Worm (Caenorhabditis elegans) whole organism, young adult: ENCODE data around the gene sru-35.

Experiments
- B0019.2 ChIP-seq: fragments of 200-800 bp; sonication (Bioruptor generic); conservative IDR thresholded peaks from 2 replicates; pipeline ENCODE4 v1.3.6; 2022; ENCODE audit warnings: missing genetic modification reagents, missing genetic modification characterization, missing compliant biosample characterization
- B0035.1 ChIP-seq: sonication (generic microtip); optimal IDR thresholded peaks from 2 replicates; lab custom pipeline; 2016; ENCODE audit warnings: missing genetic modification characterization, mild to moderate bottlenecking, missing compliant biosample characterization, missing genotype, missing genetic modification reagents
- D2030.7 ChIP-seq: fragments of 200-800 bp; sonication (Bioruptor generic); IDR thresholded peaks from 2 replicates; pipeline ENCODE4 v1.3.6; 2022; ENCODE audit warnings: missing genetic modification reagents, missing genetic modification characterization, missing compliant biosample characterization
- F10E7.11 ChIP-seq: sonication (generic microtip); optimal IDR thresholded peaks from 2 replicates; lab custom pipeline; 2017; ENCODE audit warnings: mild to moderate bottlenecking, missing genetic modification characterization, moderate library complexity, missing compliant biosample characterization
- F22D6.2 ChIP-seq: sonication (generic microtip); optimal IDR thresholded peaks from 2 replicates; lab custom pipeline; 2016; ENCODE audit warnings: mild to moderate bottlenecking, missing genetic modification characterization, missing compliant biosample characterization
- F23B12.7 ChIP-seq: sonication (generic microtip); optimal IDR thresholded peaks from 2 replicates; lab custom pipeline; 2017; ENCODE audit warnings: missing genetic modification characterization, mild to moderate bottlenecking, missing compliant biosample characterization, antibody characterized with exemption, moderate library complexity; ENCODE audit not compliant: insufficient read depth
- F33H1.4 ChIP-seq: fragments of 200-800 bp; sonication (Bioruptor generic); IDR thresholded peaks from 2 replicates; pipeline ENCODE4 v1.3.6; 2022; ENCODE audit warnings: missing genetic modification reagents, missing genetic modification characterization, missing compliant biosample characterization
- F37B4.10 ChIP-seq: fragments of 200-800 bp; sonication (Bioruptor generic); IDR thresholded peaks from 2 replicates; pipeline ENCODE4 v1.3.6; 2022; ENCODE audit warnings: missing genetic modification characterization, missing compliant biosample characterization
- F55B11.4 ChIP-seq: sonication (generic microtip); optimal IDR thresholded peaks from 2 replicates; lab custom pipeline; 2016; ENCODE audit warnings: missing compliant biosample characterization, missing genetic modification characterization, borderline replicate concordance; ENCODE audit not compliant: insufficient read depth
- T07F8.4 ChIP-seq: sonication (generic microtip); optimal IDR thresholded peaks from 2 replicates; lab custom pipeline; 2016; ENCODE audit warnings: mild to moderate bottlenecking, missing genetic modification characterization, moderate library complexity, missing compliant biosample characterization
- Y56A3A.18 ChIP-seq: fragments of 200-800 bp; sonication (Bioruptor generic); IDR thresholded peaks from 2 replicates; pipeline ENCODE4 v1.3.6; 2022; ENCODE audit warnings: missing genetic modification reagents, missing genetic modification characterization, missing compliant biosample characterization
- akir-1 ChIP-seq: fragments of 200-800 bp; sonication (Bioruptor generic); optimal IDR thresholded peaks from 2 replicates; lab custom pipeline; 2018; ENCODE audit warnings: mild to moderate bottlenecking, missing genetic modification characterization, moderate library complexity, missing compliant biosample characterization
- atf-7 ChIP-seq: sonication (generic microtip); optimal IDR thresholded peaks from 2 replicates; lab custom pipeline; 2017; ENCODE audit warnings: mild to moderate bottlenecking, missing genetic modification characterization, missing compliant biosample characterization
- bed-2 ChIP-seq: fragments of 200-800 bp; sonication (Bioruptor generic); IDR thresholded peaks from 2 replicates; pipeline ENCODE4 v1.3.6; 2022; ENCODE audit warnings: missing genetic modification reagents, missing genetic modification characterization, missing compliant biosample characterization
- cebp-1 ChIP-seq, 2 experiments: fragments of 200-800 bp in 1 of 2; sonication (Bioruptor generic) in 1 of 2; sonication (generic microtip) in 1 of 2; IDR thresholded peaks in 1 of 2; optimal IDR thresholded peaks in 1 of 2; 2 replicates each; pipeline versions ENCODE4 v1.3.6 to Lab custom; 2017 to 2022; ENCODE audit warnings: missing compliant biosample characterization in 2 of 2, missing genetic modification characterization in 2 of 2, mild to moderate bottlenecking in 1 of 2, missing genetic modification reagents in 1 of 2, moderate library complexity in 1 of 2
- ceh-91 ChIP-seq: fragments of 200-800 bp; sonication (Bioruptor generic); IDR thresholded peaks from 2 replicates; pipeline ENCODE4 v1.3.6; 2022; ENCODE audit warnings: missing genetic modification reagents, missing genetic modification characterization, missing compliant biosample characterization
- dpl-1 ChIP-seq: fragments of 150-350 bp; optimal IDR thresholded peaks from 2 replicates; lab custom pipeline; 2014; ENCODE audit warnings: missing biosample characterization, missing genetic modification reagents, missing genetic modification characterization
- efl-1 ChIP-seq: fragments of 150-350 bp; optimal IDR thresholded peaks from 2 replicates; lab custom pipeline; 2014; ENCODE audit warnings: missing biosample characterization, missing genetic modification reagents, missing genetic modification characterization
- egl-18 ChIP-seq: fragments of 200-800 bp; sonication (Bioruptor generic); IDR thresholded peaks from 2 replicates; pipeline ENCODE4 v1.3.6; 2022; ENCODE audit warnings: missing genetic modification reagents, missing genetic modification characterization, missing compliant biosample characterization
- gei-17 ChIP-seq: fragments of 200-800 bp; sonication (Bioruptor generic); optimal IDR thresholded peaks from 2 replicates; lab custom pipeline; 2018; ENCODE audit warnings: mild to moderate bottlenecking, missing genetic modification characterization, missing compliant biosample characterization
- hlh-12 ChIP-seq: sonication (generic microtip); optimal IDR thresholded peaks from 2 replicates; lab custom pipeline; 2016; ENCODE audit warnings: missing genetic modification characterization, missing compliant biosample characterization
- hmg-1.2 ChIP-seq: fragments of 200-800 bp; sonication (Bioruptor generic); IDR thresholded peaks from 2 replicates; pipeline ENCODE4 v1.3.6; 2022; ENCODE audit warnings: missing genetic modification reagents, missing genetic modification characterization, missing compliant biosample characterization
- hmg-20 ChIP-seq: fragments of 200-800 bp; sonication (Bioruptor generic); IDR thresholded peaks from 2 replicates; pipeline ENCODE4 v1.3.6; 2022; ENCODE audit warnings: missing genetic modification reagents, missing genetic modification characterization, missing compliant biosample characterization
- hsf-1 ChIP-seq: fragments of 200-800 bp; sonication (Bioruptor generic); IDR thresholded peaks from 2 replicates; pipeline ENCODE4 v1.3.6; 2022; ENCODE audit warnings: missing genetic modification reagents, missing genetic modification characterization, missing compliant biosample characterization
- let-526 ChIP-seq: fragments of 200-800 bp; sonication (Bioruptor generic); IDR thresholded peaks from 2 replicates; pipeline ENCODE4 v1.3.6; 2022; ENCODE audit warnings: missing genetic modification reagents, missing genetic modification characterization, missing compliant biosample characterization
- lin-54 ChIP-seq: fragments of 200-800 bp; sonication (Bioruptor generic); optimal IDR thresholded peaks from 2 replicates; lab custom pipeline; 2018; ENCODE audit warnings: mild to moderate bottlenecking, missing genetic modification characterization, missing compliant biosample characterization
- lir-1 ChIP-seq: fragments of 200-800 bp; sonication (Bioruptor generic); conservative IDR thresholded peaks from 2 replicates; pipeline ENCODE4 v1.3.6; 2022; ENCODE audit warnings: missing genetic modification reagents, missing genetic modification characterization, missing compliant biosample characterization
- lsy-27 ChIP-seq: sonication (generic microtip); optimal IDR thresholded peaks from 2 replicates; lab custom pipeline; 2017; ENCODE audit warnings: missing genetic modification characterization, mild to moderate bottlenecking, missing compliant biosample characterization, antibody characterized with exemption, missing genotype, borderline replicate concordance; ENCODE audit not compliant: insufficient read depth
- madf-10 ChIP-seq: sonication (generic microtip); optimal IDR thresholded peaks from 2 replicates; lab custom pipeline; 2016; ENCODE audit warnings: mild to moderate bottlenecking, missing genetic modification characterization, missing compliant biosample characterization
- mes-4 ChIP-seq: sonication (generic microtip); optimal IDR thresholded peaks from 2 replicates; lab custom pipeline; 2016; ENCODE audit warnings: missing genotype, missing genetic modification characterization, missing compliant biosample characterization
- nhr-80 ChIP-seq: sonication (generic microtip); optimal IDR thresholded peaks from 2 replicates; lab custom pipeline; 2016; ENCODE audit warnings: missing genetic modification characterization, missing compliant biosample characterization
- nhr-90 ChIP-seq: sonication (generic microtip); optimal IDR thresholded peaks from 2 replicates; lab custom pipeline; 2016; ENCODE audit warnings: missing genotype, mild to moderate bottlenecking, missing genetic modification characterization, missing compliant biosample characterization
- pha-4 ChIP-seq: fragments of 150-350 bp; sonication (generic microtip); optimal IDR thresholded peaks from 2 replicates; lab custom pipeline; 2014; ENCODE audit warnings: missing biosample characterization, missing genetic modification reagents, missing genetic modification characterization
- rcor-1 ChIP-seq: fragments of 200-800 bp; sonication (Bioruptor generic); IDR thresholded peaks from 2 replicates; pipeline ENCODE4 v1.3.6; 2022; ENCODE audit warnings: missing genetic modification reagents, missing genetic modification characterization, missing compliant biosample characterization
- sea-2 ChIP-seq: fragments of 200-800 bp; sonication (Bioruptor generic); IDR thresholded peaks from 2 replicates; pipeline ENCODE4 v1.3.6; 2022; ENCODE audit warnings: missing genetic modification characterization, missing compliant biosample characterization
- snpc-1.1 ChIP-seq: sonication (generic microtip); optimal IDR thresholded peaks from 2 replicates; lab custom pipeline; 2017; ENCODE audit warnings: missing genetic modification characterization, mild to moderate bottlenecking, missing compliant biosample characterization, antibody characterized with exemption, moderate library complexity, missing genotype, missing genetic modification reagents; ENCODE audit not compliant: insufficient read depth
- somi-1 ChIP-seq: fragments of 200-800 bp; sonication (Bioruptor generic); optimal IDR thresholded peaks from 2 replicates; lab custom pipeline; 2018; ENCODE audit warnings: mild to moderate bottlenecking, missing genetic modification characterization, missing compliant biosample characterization
- tbx-9 ChIP-seq: sonication (generic microtip); optimal IDR thresholded peaks from 2 replicates; lab custom pipeline; 2016; ENCODE audit warnings: borderline replicate concordance, missing genetic modification characterization, inconsistent platforms, missing compliant biosample characterization
- unc-130 ChIP-seq: sonication (generic microtip); optimal IDR thresholded peaks from 2 replicates; lab custom pipeline; 2016; ENCODE audit warnings: missing genetic modification reagents, missing genetic modification characterization, missing compliant biosample characterization
- zim-3 ChIP-seq: sonication (generic microtip); optimal IDR thresholded peaks from 2 replicates; lab custom pipeline; 2017; ENCODE audit warnings: mild to moderate bottlenecking, missing genetic modification characterization, moderate library complexity, missing compliant biosample characterization
- ztf-18 ChIP-seq: sonication (generic microtip); optimal IDR thresholded peaks from 2 replicates; lab custom pipeline; 2016; ENCODE audit warnings: missing genotype, mild to moderate bottlenecking, missing genetic modification characterization, missing compliant biosample characterization
- ztf-25 ChIP-seq: fragments of 200-800 bp; sonication (Bioruptor generic); IDR thresholded peaks from 2 replicates; pipeline ENCODE4 v1.3.6; 2022; ENCODE audit warnings: missing genetic modification reagents, missing genetic modification characterization, missing compliant biosample characterization

Gene sru-35

ce11 chrIV:8761896-8762295, 28.1 kb downstream of the sru-35 start, which contains the start of the genes F20C5.11 and klp-11:
TSS of gene F20C5.11 (minus strand) at chrIV:8761996.
TSS of gene klp-11 (minus strand) at chrIV:8762066.
- TF ChIP-seq nhr-90 (tag; lab: Kevin White, UChicago): no peak
- no peak for TF ChIP-seq B0019.2 (GFP tag; lab: Robert Waterston, UW)
- no peak for TF ChIP-seq gei-17
- TF ChIP-seq F55B11.4 (tag; lab: Kevin White, UChicago): no peak
- TF ChIP-seq ceh-91 (GFP tag; lab: Robert Waterston, UW): no peak
- TF ChIP-seq cebp-1 (GFP tag; IDR thresholded peaks at IDR 0.05; lab: Robert Waterston, UW): no peak
- TF ChIP-seq cebp-1 (tag; optimal IDR thresholded peaks at IDR 0.05; lab: Kevin White, UChicago): no peak
- TF ChIP-seq pha-4 (tag; lab: Kevin White, UChicago): no peak
- no peak for TF ChIP-seq lin-54 (GFP tag; lab: Kevin White, UChicago)
- TF ChIP-seq zim-3: no peak
- TF ChIP-seq bed-2 (GFP tag; lab: Robert Waterston, UW): no peak
- no peak for TF ChIP-seq hlh-12
- TF ChIP-seq ztf-18: no peak
- no peak for TF ChIP-seq snpc-1.1
- TF ChIP-seq F33H1.4 (GFP tag; lab: Robert Waterston, UW): no peak

ce11 chrIV:8758620-8759019, 31.4 kb downstream of the sru-35 start:
- no peak for TF ChIP-seq F37B4.10 (GFP tag; lab: Robert Waterston, UW)
- TF ChIP-seq hmg-20 (GFP tag; lab: Robert Waterston, UW): no peak
- TF ChIP-seq T07F8.4: no peak
- TF ChIP-seq somi-1 (GFP tag; lab: Kevin White, UChicago): no peak
- TF ChIP-seq snpc-1.1: no peak
- no peak for TF ChIP-seq D2030.7
- TF ChIP-seq hmg-1.2 (GFP tag; lab: Robert Waterston, UW): peak; percentile 47; the same call in 1 of the 2 replicates
- TF ChIP-seq madf-10 (tag; lab: Kevin White, UChicago): peak; percentile 99
- TF ChIP-seq hsf-1 (GFP tag; lab: Robert Waterston, UW): no peak

ce11 chrIV:8757729-8758128, 32.3 kb downstream of the sru-35 start:
- no peak for TF ChIP-seq let-526 (GFP tag; lab: Robert Waterston, UW)
- no peak for TF ChIP-seq B0035.1 (tag; lab: Kevin White, UChicago)
- peak; percentile 74 for TF ChIP-seq nhr-80 (tag; lab: Kevin White, UChicago)
- peak; percentile 83 for TF ChIP-seq madf-10 (tag; lab: Kevin White, UChicago)
- TF ChIP-seq gei-17: no peak
- TF ChIP-seq rcor-1: no peak

ce11 chrIV:8754727-8755126, 35.3 kb downstream of the sru-35 start, which contains the start of gene elli-1:
TSS of gene elli-1 (minus strand) at chrIV:8754827.
- TF ChIP-seq dpl-1 (GFP tag; lab: Kevin White, UChicago) (peak; percentile 16), akir-1 (no peak), efl-1 (peak; percentile 53), let-526 (GFP tag; lab: Robert Waterston, UW) (no peak), hlh-12 (no peak)

ce11 chrIV:8754146-8754545, 35.9 kb downstream of the sru-35 start:
- TF ChIP-seq F22D6.2: no peak
- no peak for TF ChIP-seq T07F8.4
- TF ChIP-seq Y56A3A.18 (GFP tag; lab: Robert Waterston, UW): no peak
- TF ChIP-seq lsy-27 (tag; lab: Kevin White, UChicago): no peak
- TF ChIP-seq tbx-9: no peak
- TF ChIP-seq egl-18 (GFP tag; lab: Robert Waterston, UW): no peak
- TF ChIP-seq lir-1 (GFP tag; lab: Robert Waterston, UW): no peak
- TF ChIP-seq F23B12.7 (tag; lab: Kevin White, UChicago): peak; percentile 5
- TF ChIP-seq atf-7 (tag; lab: Kevin White, UChicago): no peak
- peak; percentile 0 for TF ChIP-seq efl-1
- TF ChIP-seq unc-130: no peak
- TF ChIP-seq ztf-25 (GFP tag; lab: Robert Waterston, UW): no peak
- TF ChIP-seq snpc-1.1: no peak
- no peak for TF ChIP-seq mes-4 (tag; lab: Kevin White, UChicago)
- no peak for TF ChIP-seq nhr-80 (tag; lab: Kevin White, UChicago)
- no peak for TF ChIP-seq F10E7.11 (tag; lab: Kevin White, UChicago)
- no peak for TF ChIP-seq sea-2
